Worm (Caenorhabditis elegans): ENCODE measurements around the gene Y37E11AL.9.
A peak's percentile ranks its signal among the peaks of the same experiment; 100 is the strongest.

Gene Y37E11AL.9

ce11 chrIV:3709200-3709599, 8.7 kb upstream of the Y37E11AL.9 start, which contains the start of gene Y37E11AL.1:
Gene Y37E11AL.1 (plus strand): TSS chrIV:3709500.
- TF ChIP-seq B0310.2 (tag; optimal IDR thresholded peaks at IDR 0.05) (no peak), ets-7 (tag; optimal IDR thresholded peaks at IDR 0.05) (no peak)

- TF ChIP-seq tra-4 (tag; optimal IDR thresholded peaks at IDR 0.05) (no peak), pes-1 (GFP tag; IDR thresholded peaks at IDR 0.05) (no peak), ets-7 (tag; optimal IDR thresholded peaks at IDR 0.05) (no peak), tbx-37 (GFP tag; conservative IDR thresholded peaks at IDR 0.05) (no peak), hnd-1 (tag; optimal IDR thresholded peaks at IDR 0.05) (no peak), ama-1 (optimal IDR thresholded peaks at IDR 0.05) (no peak), sea-1 (GFP tag; conservative IDR thresholded peaks at IDR 0.05) (no peak), scrt-1 (GFP tag; IDR thresholded peaks at IDR 0.05) (no peak), hmg-4 (GFP tag; optimal IDR thresholded peaks at IDR 0.05) (no peak), F13C5.2 (tag; optimal IDR thresholded peaks at IDR 0.05) (no peak), hmbx-1 (tag; optimal IDR thresholded peaks at IDR 0.05) (no peak), B0310.2 (tag; optimal IDR thresholded peaks at IDR 0.05) (no peak), tbx-11 (GFP tag; IDR thresholded peaks at IDR 0.05) (no peak)
These were observed 1.4 kb upstream of the Y37E11AL.9 start, which contains the start of gene Y37E11AL.12 for ce11 chrIV:3701892-3702291. Gene Y37E11AL.12 (minus strand): TSS chrIV:3701992.

ce11 chrIV:3698201-3698600, 2.3 kb downstream of the Y37E11AL.9 start, which contains the start of gene Y37E11AL.2:
Gene Y37E11AL.2 (plus strand): TSS chrIV:3698501.
- TF ChIP-seq pes-1 (GFP tag; IDR thresholded peaks at IDR 0.05) (no peak), tbx-11 (GFP tag; IDR thresholded peaks at IDR 0.05) (no peak), ceh-36 (tag; optimal IDR thresholded peaks at IDR 0.05) (no peak), tbx-37 (GFP tag; conservative IDR thresholded peaks at IDR 0.05) (no peak)

- TF ChIP-seq sea-1 (GFP tag; conservative IDR thresholded peaks at IDR 0.05) (no peak), pes-1 (GFP tag; IDR thresholded peaks at IDR 0.05) (no peak), tra-4 (tag; optimal IDR thresholded peaks at IDR 0.05) (no peak), tbx-37 (GFP tag; conservative IDR thresholded peaks at IDR 0.05) (no peak), ceh-13 (GFP tag; optimal IDR thresholded peaks at IDR 0.05) (no peak), ceh-36 (tag; optimal IDR thresholded peaks at IDR 0.05) (no peak), ets-7 (tag; optimal IDR thresholded peaks at IDR 0.05) (no peak), hnd-1 (tag; optimal IDR thresholded peaks at IDR 0.05) (no peak), aly-1 (tag; optimal IDR thresholded peaks at IDR 0.05) (no peak), hmbx-1 (tag; optimal IDR thresholded peaks at IDR 0.05) (no peak), scrt-1 (GFP tag; IDR thresholded peaks at IDR 0.05) (no peak), hmg-4 (GFP tag; optimal IDR thresholded peaks at IDR 0.05) (no peak), ama-1 (optimal IDR thresholded peaks at IDR 0.05) (no peak), F13C5.2 (tag; optimal IDR thresholded peaks at IDR 0.05) (no peak), B0310.2 (tag; optimal IDR thresholded peaks at IDR 0.05) (no peak), flt-1 (GFP tag; IDR thresholded peaks at IDR 0.05) (no peak), tbx-11 (GFP tag; IDR thresholded peaks at IDR 0.05) (no peak)
These were observed 5.8 kb downstream of the Y37E11AL.9 start, which contains the start of the genes taf-6.2 and Y37E11AL.3 for ce11 chrIV:3694638-3695037. Gene taf-6.2 (minus strand): TSS chrIV:3694733. Gene Y37E11AL.3 (plus strand): TSS chrIV:3694935.

- TF ChIP-seq tra-4 (tag; optimal IDR thresholded peaks at IDR 0.05) (no peak), aly-1 (tag; optimal IDR thresholded peaks at IDR 0.05) (no peak), pes-1 (GFP tag; IDR thresholded peaks at IDR 0.05) (no peak), ama-1 (optimal IDR thresholded peaks at IDR 0.05) (no peak), ets-7 (tag; optimal IDR thresholded peaks at IDR 0.05) (no peak), hmg-4 (GFP tag; optimal IDR thresholded peaks at IDR 0.05) (no peak), hmbx-1 (tag; optimal IDR thresholded peaks at IDR 0.05) (no peak), ceh-13 (GFP tag; optimal IDR thresholded peaks at IDR 0.05) (no peak), tbx-11 (GFP tag; IDR thresholded peaks at IDR 0.05) (no peak), sea-1 (GFP tag; conservative IDR thresholded peaks at IDR 0.05) (no peak), hnd-1 (tag; optimal IDR thresholded peaks at IDR 0.05) (no peak), ceh-36 (tag; optimal IDR thresholded peaks at IDR 0.05) (no peak), B0310.2 (tag; optimal IDR thresholded peaks at IDR 0.05) (no peak), F13C5.2 (tag; optimal IDR thresholded peaks at IDR 0.05) (no peak), flt-1 (GFP tag; IDR thresholded peaks at IDR 0.05) (no peak), scrt-1 (GFP tag; IDR thresholded peaks at IDR 0.05) (no peak), tbx-37 (GFP tag; conservative IDR thresholded peaks at IDR 0.05) (no peak)
These were observed 12.4 kb downstream of the Y37E11AL.9 start for ce11 chrIV:3688050-3688449.

- no peak for TF ChIP-seq tra-4 (tag; optimal IDR thresholded peaks at IDR 0.05)
- no peak for TF ChIP-seq hmbx-1 (tag; optimal IDR thresholded peaks at IDR 0.05)
- no peak for TF ChIP-seq ets-7 (tag; optimal IDR thresholded peaks at IDR 0.05)
- TF ChIP-seq ama-1 (optimal IDR thresholded peaks at IDR 0.05), result no peak
- no peak for TF ChIP-seq hmg-4 (GFP tag; optimal IDR thresholded peaks at IDR 0.05)
- no peak for TF ChIP-seq F13C5.2 (tag; optimal IDR thresholded peaks at IDR 0.05)
- TF ChIP-seq aly-1 (tag; optimal IDR thresholded peaks at IDR 0.05), result no peak
- no peak for TF ChIP-seq hnd-1 (tag; optimal IDR thresholded peaks at IDR 0.05)
- TF ChIP-seq tbx-11 (GFP tag; IDR thresholded peaks at IDR 0.05), result no peak
- TF ChIP-seq ceh-36 (tag; optimal IDR thresholded peaks at IDR 0.05), result no peak
- no peak for TF ChIP-seq tbx-37 (GFP tag; conservative IDR thresholded peaks at IDR 0.05)
These were observed 13.7 kb downstream of the Y37E11AL.9 start, which contains the start of gene map-1 for ce11 chrIV:3686765-3687164. Gene map-1 (minus strand): TSS chrIV:3686865.

ce11 chrIV:3686260-3686659, 14.2 kb downstream of the Y37E11AL.9 start:
- TF ChIP-seq ama-1 (optimal IDR thresholded peaks at IDR 0.05), result no peak
- no peak for TF ChIP-seq hnd-1 (tag; optimal IDR thresholded peaks at IDR 0.05)
- TF ChIP-seq pes-1 (GFP tag; IDR thresholded peaks at IDR 0.05), result no peak
- no peak for TF ChIP-seq tra-4 (tag; optimal IDR thresholded peaks at IDR 0.05)
- TF ChIP-seq ets-7 (tag; optimal IDR thresholded peaks at IDR 0.05), result no peak
- TF ChIP-seq sea-1 (GFP tag; conservative IDR thresholded peaks at IDR 0.05), result no peak
- no peak for TF ChIP-seq ceh-13 (GFP tag; optimal IDR thresholded peaks at IDR 0.05)
- TF ChIP-seq hmbx-1 (tag; optimal IDR thresholded peaks at IDR 0.05), result no peak
- 0 out of 2 replicates have a peak, but pooled peaks have one; percentile 38 for TF ChIP-seq tbx-11 (GFP tag; IDR thresholded peaks at IDR 0.05)
- TF ChIP-seq hmg-4 (GFP tag; optimal IDR thresholded peaks at IDR 0.05), result peak; percentile 21
- TF ChIP-seq tbx-37 (GFP tag; conservative IDR thresholded peaks at IDR 0.05), result no peak
- no peak for TF ChIP-seq F13C5.2 (tag; optimal IDR thresholded peaks at IDR 0.05)
- no peak for TF ChIP-seq scrt-1 (GFP tag; IDR thresholded peaks at IDR 0.05)
- no peak for TF ChIP-seq B0310.2 (tag; optimal IDR thresholded peaks at IDR 0.05)
- TF ChIP-seq flt-1 (GFP tag; IDR thresholded peaks at IDR 0.05), result no peak
- peak; percentile 73 for TF ChIP-seq aly-1 (tag; optimal IDR thresholded peaks at IDR 0.05)
- TF ChIP-seq ceh-36 (tag; optimal IDR thresholded peaks at IDR 0.05), result no peak

All from whole organism, early embryonic.